Worm (Caenorhabditis elegans): ENCODE measurements around the gene lin-26.

Gene lin-26

ce11 chrII:7699009-7699408 is 17.0 kb downstream of the lin-26 start, which contains the start of the genes moa-2 and cdk-11.1:
TSS of gene moa-2 (minus strand) at chrII:7699033.
TSS of gene cdk-11.1 (plus strand) at chrII:7699235.
- TF ChIP-seq dao-5 (tag; optimal IDR thresholded peaks at IDR 0.05) = no peak
- no peak for TF ChIP-seq W03F9.2 (tag; optimal IDR thresholded peaks at IDR 0.05)
- TF ChIP-seq him-1 (tag; optimal IDR thresholded peaks at IDR 0.05) = no peak

ce11 chrII:7704387-7704786 is 22.4 kb downstream of the lin-26 start:
- no peak for TF ChIP-seq him-1 (tag; optimal IDR thresholded peaks at IDR 0.05)
- TF ChIP-seq dao-5 (tag; optimal IDR thresholded peaks at IDR 0.05) = no peak
- no peak for TF ChIP-seq W03F9.2 (tag; optimal IDR thresholded peaks at IDR 0.05)

ce11 chrII:7705152-7705551 is 23.2 kb downstream of the lin-26 start, which contains the start of gene B0495.7:
TSS of gene B0495.7 (minus strand) at chrII:7705233.
- TF ChIP-seq him-1 (tag; optimal IDR thresholded peaks at IDR 0.05) (no peak), W03F9.2 (tag; optimal IDR thresholded peaks at IDR 0.05) (no peak), dao-5 (tag; optimal IDR thresholded peaks at IDR 0.05) (no peak)

ce11 chrII:7707383-7707782 is 25.4 kb downstream of the lin-26 start, which contains the start of gene luc-7L:
TSS of gene luc-7L (minus strand) at chrII:7707483.
- TF ChIP-seq him-1 (tag; optimal IDR thresholded peaks at IDR 0.05) (no peak), W03F9.2 (tag; optimal IDR thresholded peaks at IDR 0.05) (no peak), dao-5 (tag; optimal IDR thresholded peaks at IDR 0.05) (no peak)

ce11 chrII:7708540-7708939 is 26.5 kb downstream of the lin-26 start, which contains the start of gene B0495.9:
TSS of gene B0495.9 (minus strand) at chrII:7708710.
- peak; percentile 14 for TF ChIP-seq W03F9.2 (tag; optimal IDR thresholded peaks at IDR 0.05)
- no peak for TF ChIP-seq dao-5 (tag; optimal IDR thresholded peaks at IDR 0.05)
- TF ChIP-seq him-1 (tag; optimal IDR thresholded peaks at IDR 0.05) = peak; percentile 78

- TF ChIP-seq dao-5 (tag; optimal IDR thresholded peaks at IDR 0.05) (no peak), him-1 (tag; optimal IDR thresholded peaks at IDR 0.05) (no peak), W03F9.2 (tag; optimal IDR thresholded peaks at IDR 0.05) (no peak)
Observed at ce11 chrII:7709301-7709754, 27.3 kb downstream of the lin-26 start, which contains the start of gene sre-1. TSS of gene sre-1 (plus strand) at chrII:7709704.

- TF ChIP-seq W03F9.2 (tag; optimal IDR thresholded peaks at IDR 0.05) (no peak), him-1 (tag; optimal IDR thresholded peaks at IDR 0.05) (no peak), dao-5 (tag; optimal IDR thresholded peaks at IDR 0.05) (no peak)
Observed at ce11 chrII:7714614-7715186, 32.7 kb downstream of the lin-26 start.

- TF ChIP-seq him-1 (tag; optimal IDR thresholded peaks at IDR 0.05) (no peak), dao-5 (tag; optimal IDR thresholded peaks at IDR 0.05) (no peak), W03F9.2 (tag; optimal IDR thresholded peaks at IDR 0.05) (no peak)
Observed at ce11 chrII:7716112-7716511, 34.1 kb downstream of the lin-26 start.

ce11 chrII:7718491-7718890 is 36.5 kb downstream of the lin-26 start, which contains the start of gene cpna-5:
TSS of gene cpna-5 (minus strand) at chrII:7718591.
- TF ChIP-seq dao-5 (tag; optimal IDR thresholded peaks at IDR 0.05) (no peak), him-1 (tag; optimal IDR thresholded peaks at IDR 0.05) (no peak), W03F9.2 (tag; optimal IDR thresholded peaks at IDR 0.05) (no peak)

- no peak for TF ChIP-seq W03F9.2 (tag; optimal IDR thresholded peaks at IDR 0.05)
- no peak for TF ChIP-seq him-1 (tag; optimal IDR thresholded peaks at IDR 0.05)
- no peak for TF ChIP-seq dao-5 (tag; optimal IDR thresholded peaks at IDR 0.05)
Observed at ce11 chrII:7719039-7719438, 37.0 kb downstream of the lin-26 start.

ce11 chrII:7720479-7720878 is 38.5 kb downstream of the lin-26 start:
- TF ChIP-seq him-1 (tag; optimal IDR thresholded peaks at IDR 0.05) = no peak
- TF ChIP-seq W03F9.2 (tag; optimal IDR thresholded peaks at IDR 0.05) = no peak
- TF ChIP-seq dao-5 (tag; optimal IDR thresholded peaks at IDR 0.05) = no peak

ce11 chrII:7722784-7723183 is 40.8 kb downstream of the lin-26 start:
- no peak for TF ChIP-seq him-1 (tag; optimal IDR thresholded peaks at IDR 0.05)
- TF ChIP-seq dao-5 (tag; optimal IDR thresholded peaks at IDR 0.05) = no peak
- no peak for TF ChIP-seq W03F9.2 (tag; optimal IDR thresholded peaks at IDR 0.05)

ce11 chrII:7724603-7725002 is 42.6 kb downstream of the lin-26 start, which contains the start of gene cpna-2:
TSS of gene cpna-2 (plus strand) at chrII:7724903.
- TF ChIP-seq dao-5 (tag; optimal IDR thresholded peaks at IDR 0.05) = no peak
- TF ChIP-seq him-1 (tag; optimal IDR thresholded peaks at IDR 0.05) = no peak
- no peak for TF ChIP-seq W03F9.2 (tag; optimal IDR thresholded peaks at IDR 0.05)
